Fruit fly (Drosophila melanogaster): Measurements from ENCODE around the gene GluRIIB.

GluRIIB gene

DNA sequence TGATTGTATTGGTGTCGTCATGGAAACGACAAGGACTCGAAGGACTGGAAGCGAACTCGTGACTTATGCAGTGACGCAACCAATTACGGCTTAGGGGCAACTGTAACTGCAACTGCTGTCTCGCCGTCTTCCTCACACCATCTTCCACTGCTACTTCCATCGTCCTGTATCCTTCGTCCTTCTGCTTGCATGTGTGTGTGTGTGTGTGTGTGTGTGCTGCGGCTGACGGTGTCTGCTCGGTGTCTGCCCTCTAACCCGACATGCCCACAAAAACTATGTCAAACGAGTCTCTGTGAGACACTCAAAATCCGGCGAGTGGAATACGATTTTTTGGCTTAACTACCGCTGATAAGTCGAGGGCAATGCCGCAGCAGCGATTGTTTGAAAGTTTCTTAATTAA is 34.7 kb downstream of the GluRIIB start:
- TF ChIP-seq CG2199 (GFP tag; IDR thresholded peaks at IDR 0.05) = no peak
- TF ChIP-seq Ets65A (GFP tag) = peak; percentile 53
- no peak for TF ChIP-seq seq (GFP tag; IDR thresholded peaks at IDR 0.05)
- no peak for TF ChIP-seq CG31441 (GFP tag; IDR thresholded peaks at IDR 0.05)
- 0 out of 2 replicates have a peak, but pooled peaks have one; percentile 7 for TF ChIP-seq Dref (GFP tag; IDR thresholded peaks at IDR 0.05)

dm6 chr2L:5596533-5596932 is 37.4 kb downstream of the GluRIIB start, which contains the start of gene CG18266:
Gene CG18266 (plus strand): TSS chr2L:5596833.
- TF ChIP-seq wor (GFP tag; IDR thresholded peaks at IDR 0.05) = no peak
- TF ChIP-seq Sox100B (GFP tag; optimal IDR thresholded peaks at IDR 0.05) = no peak
- no peak for TF ChIP-seq bsh (GFP tag; optimal IDR thresholded peaks at IDR 0.05)
- TF ChIP-seq CHES-1-like (GFP tag; optimal IDR thresholded peaks at IDR 0.05) = no peak
- TF ChIP-seq CG10267 (tag; optimal IDR thresholded peaks at IDR 0.05) = no peak
- TF ChIP-seq CG6689 (GFP tag; IDR thresholded peaks at IDR 0.05) = no peak
- no peak for TF ChIP-seq CG16813 (GFP tag; IDR thresholded peaks at IDR 0.05; ENCODE audit: partially characterized antibody)
- TF ChIP-seq gro (GFP tag; optimal IDR thresholded peaks at IDR 0.05) = no peak
- no peak for TF ChIP-seq CG31224 (GFP tag; IDR thresholded peaks at IDR 0.05)
- TF ChIP-seq otp (GFP tag; IDR thresholded peaks at IDR 0.05) = no peak
- no peak for TF ChIP-seq ERR (GFP tag; optimal IDR thresholded peaks at IDR 0.05)
- no peak for TF ChIP-seq CG9215 (GFP tag; IDR thresholded peaks at IDR 0.05)
- no peak for TF ChIP-seq ro (GFP tag; IDR thresholded peaks at IDR 0.05)
- TF ChIP-seq Gug (GFP tag; IDR thresholded peaks at IDR 0.05) = no peak
- no peak for TF ChIP-seq scrt (GFP tag; optimal IDR thresholded peaks at IDR 0.05)
- TF ChIP-seq CG10565 (GFP tag; optimal IDR thresholded peaks at IDR 0.05) = no peak
- TF ChIP-seq CG11398 (GFP tag; optimal IDR thresholded peaks at IDR 0.05) = no peak

DNA sequence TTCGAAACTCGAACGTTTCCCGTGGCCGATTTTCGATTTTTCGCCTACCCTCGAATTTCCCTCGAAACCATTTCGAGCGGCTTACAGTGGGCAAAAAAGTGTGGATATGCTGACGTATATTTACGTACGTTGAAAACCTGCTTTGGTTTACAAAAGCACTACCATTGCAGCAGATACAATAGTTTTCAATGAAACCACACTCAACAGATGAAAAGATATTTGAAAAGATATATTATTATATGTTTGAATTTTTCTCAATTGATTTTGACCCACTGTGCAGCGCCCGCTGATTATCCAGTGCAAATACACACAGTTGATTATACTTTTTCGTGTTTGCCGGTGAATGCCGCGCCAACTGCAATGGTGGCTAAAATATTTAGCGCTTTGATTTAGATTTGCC is 51.0 kb downstream of the GluRIIB start:
- TF ChIP-seq CG9215 (GFP tag; IDR thresholded peaks at IDR 0.05) = no peak
- 0 out of 2 replicates have a peak, but pooled peaks have one; percentile 11 for TF ChIP-seq E2f1 (GFP tag; IDR thresholded peaks at IDR 0.05)
- TF ChIP-seq Dll (GFP tag; IDR thresholded peaks at IDR 0.05; ENCODE audit: partially characterized antibody) = no peak
- no peak for TF ChIP-seq Sry-β (GFP tag; optimal IDR thresholded peaks at IDR 0.05)
- peak; percentile 19 for TF ChIP-seq CG10147 (GFP tag; optimal IDR thresholded peaks at IDR 0.05)
- no peak for TF ChIP-seq CG8281 (tag; optimal IDR thresholded peaks at IDR 0.05)
- no peak for TF ChIP-seq salm (tag; optimal IDR thresholded peaks at IDR 0.05)
- TF ChIP-seq CG18476 (GFP tag; optimal IDR thresholded peaks at IDR 0.05) = no peak
- TF ChIP-seq CG17328 (GFP tag; IDR thresholded peaks at IDR 0.05) = no peak
- no peak for TF ChIP-seq cas (GFP tag; IDR thresholded peaks at IDR 0.05)
- no peak for TF ChIP-seq CG3726 (GFP tag; IDR thresholded peaks at IDR 0.05)
- no peak for TF ChIP-seq CG14860 (GFP tag; IDR thresholded peaks at IDR 0.05; ENCODE audit: partially characterized antibody)
- no peak for TF ChIP-seq Opbp (GFP tag; IDR thresholded peaks at IDR 0.05; ENCODE audit: partially characterized antibody)
- TF ChIP-seq Eip74EF (GFP tag; optimal IDR thresholded peaks at IDR 0.05) = no peak
- TF ChIP-seq scrt (GFP tag; optimal IDR thresholded peaks at IDR 0.05) = no peak
- TF ChIP-seq Fer2 (tag; optimal IDR thresholded peaks at IDR 0.05) = no peak
- no peak for TF ChIP-seq knrl (GFP tag; IDR thresholded peaks at IDR 0.05; ENCODE audit: partially characterized antibody)
- no peak for TF ChIP-seq NfI (GFP tag; optimal IDR thresholded peaks at IDR 0.05)
- TF ChIP-seq CG14667 (GFP tag; IDR thresholded peaks at IDR 0.05) = no peak
- TF ChIP-seq Abd-B (GFP tag; optimal IDR thresholded peaks at IDR 0.05) = peak; percentile 9
- TF ChIP-seq sd (tag; optimal IDR thresholded peaks at IDR 0.05) = no peak
- no peak for TF ChIP-seq CG34422 (GFP tag; IDR thresholded peaks at IDR 0.05)
- no peak for TF ChIP-seq CG18619 (GFP tag; optimal IDR thresholded peaks at IDR 0.05)
- TF ChIP-seq h (optimal IDR thresholded peaks at IDR 0.05) = no peak
- TF ChIP-seq CG1233 (GFP tag; optimal IDR thresholded peaks at IDR 0.05) = peak; percentile 14
- no peak for TF ChIP-seq Myb (GFP tag; optimal IDR thresholded peaks at IDR 0.05)
- no peak for TF ChIP-seq gro (GFP tag; optimal IDR thresholded peaks at IDR 0.05)
- TF ChIP-seq MESR4 (GFP tag; optimal IDR thresholded peaks at IDR 0.05) = no peak
- TF ChIP-seq schlank (tag; optimal IDR thresholded peaks at IDR 0.05) = no peak
- TF ChIP-seq CG15073 (GFP tag; optimal IDR thresholded peaks at IDR 0.05) = no peak

All from whole organism, embryonic.